Worm (Caenorhabditis elegans): Measurements from ENCODE around the gene Y62H9A.10.

DNA sequence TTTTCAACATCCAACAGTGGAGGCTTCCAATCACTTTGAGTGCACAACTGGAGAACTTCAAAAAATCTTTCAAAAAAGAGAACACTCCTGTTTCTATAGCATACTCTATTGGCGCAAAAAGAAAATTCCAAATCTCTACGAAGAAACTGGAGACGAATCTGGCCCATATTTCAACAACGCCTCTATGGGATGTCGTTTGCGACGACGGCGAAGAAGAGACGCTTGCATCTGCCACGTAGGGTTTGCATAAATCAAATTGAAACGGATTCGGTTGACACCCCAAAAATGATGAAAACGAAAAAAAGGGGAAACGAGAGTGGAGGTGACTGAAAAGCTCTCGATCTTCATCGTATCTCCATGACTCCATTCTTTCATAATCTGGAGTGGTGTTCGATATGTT lies 46.3 kb downstream of the Y62H9A.10 start:
- TF ChIP-seq dao-5 (tag; optimal IDR thresholded peaks at IDR 0.05) (no peak), him-1 (tag; optimal IDR thresholded peaks at IDR 0.05) (no peak)

All from whole organism, L4/young adult.